Worm (Caenorhabditis elegans): ENCODE measurements around the gene dhhc-9.

DNA sequence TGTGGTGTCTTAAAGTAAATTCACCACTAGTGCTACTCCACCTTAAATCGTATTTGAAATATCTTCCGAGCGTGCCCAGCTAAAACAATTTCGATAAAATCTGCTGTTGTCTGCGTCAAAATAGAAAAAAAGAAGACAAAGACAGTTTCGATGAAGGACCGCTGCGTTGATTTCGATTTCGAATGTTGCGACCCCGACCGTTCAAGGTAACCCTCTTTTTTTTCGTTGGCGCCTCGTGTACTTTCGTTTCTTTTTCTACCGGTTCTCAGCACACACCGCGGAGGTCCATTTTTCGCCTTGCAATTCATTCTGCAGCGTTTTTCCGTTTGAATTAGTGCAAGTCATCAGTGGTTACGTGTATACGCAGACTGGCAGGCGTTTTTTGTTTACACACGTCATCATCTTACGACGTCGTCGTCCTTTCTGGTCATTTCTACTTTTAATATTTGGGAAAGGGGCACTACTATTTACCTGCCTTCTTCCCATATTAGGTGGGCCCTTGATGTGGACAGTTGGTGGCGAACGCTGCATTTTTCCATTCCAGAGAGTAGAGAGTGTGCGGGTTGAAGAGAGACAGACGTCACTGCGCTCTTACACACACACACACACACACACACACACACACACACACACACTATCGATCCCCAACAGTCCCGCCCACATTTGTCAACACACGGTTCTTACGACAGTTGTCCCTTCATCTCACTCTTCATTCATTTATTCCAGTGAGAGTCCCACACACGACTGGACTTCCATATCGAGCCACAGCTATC is 33.6 kb downstream of the dhhc-9 start:
- TF ChIP-seq tbp1 (GFP tag; optimal IDR thresholded peaks at IDR 0.05) (no peak), nfya-1 (tag; optimal IDR thresholded peaks at IDR 0.05; ENCODE audit: borderline replicate concordance, insufficient read depth) (no peak), ama-1 (optimal IDR thresholded peaks at IDR 0.05) (no peak), ama-1 (GFP tag; optimal IDR thresholded peaks at IDR 0.05) (no peak), athp-1 (tag; optimal IDR thresholded peaks at IDR 0.05) (no peak), D2030.7 (GFP tag; IDR thresholded peaks at IDR 0.05) (no peak; the same call in 1 of the 2 replicates), cebp-2 (GFP tag; IDR thresholded peaks at IDR 0.05) (no peak), mcd-1 (GFP tag; IDR thresholded peaks at IDR 0.05) (no peak), tlf-1 (GFP tag; optimal IDR thresholded peaks at IDR 0.05) (no peak), unc-62 (GFP tag; optimal IDR thresholded peaks at IDR 0.05) (no peak), efl-1 (GFP tag; optimal IDR thresholded peaks at IDR 0.05) (no peak), egl-18 (GFP tag; IDR thresholded peaks at IDR 0.05) (no peak), bed-1 (GFP tag; IDR thresholded peaks at IDR 0.05) (no peak), ztf-22 (GFP tag; optimal IDR thresholded peaks at IDR 0.05) (no peak)

All from whole organism, young adult.